Fruit fly (Drosophila melanogaster) Kc167 (cell line): Measurements from ENCODE around the gene Spn28F.

Experiments used
- Myc ChIP-seq: fragments of >200 bp; optimal IDR thresholded peaks from 2 replicates; lab custom pipeline; 2017; ENCODE audit warnings: missing external identifiers
- Sin3A ChIP-seq: fragments of >200 bp; optimal IDR thresholded peaks from 2 replicates; lab custom pipeline; 2018; ENCODE audit warnings: missing external identifiers
- h ChIP-seq: fragments of >200 bp; optimal IDR thresholded peaks from 3 replicates; lab custom pipeline; 2018; ENCODE audit warnings: missing external identifiers
- insv ChIP-seq: fragments of >200 bp; optimal IDR thresholded peaks from 3 replicates; lab custom pipeline; 2018; ENCODE audit warnings: missing external identifiers
- psq ChIP-seq: fragments of >200 bp; optimal IDR thresholded peaks from 2 replicates; lab custom pipeline; 2017; ENCODE audit warnings: missing external identifiers
- ttk ChIP-seq: sonication (Bioruptor generic); optimal IDR thresholded peaks from 2 replicates; lab custom pipeline; 2017; ENCODE audit warnings: missing external identifiers

Spn28F gene

dm6 chr2L:8212666-8213270 lies 28.8 kb downstream of the Spn28F start, which contains the start of the genes CG8372 and CG8360:
Gene CG8372, minus strand, starts transcription at chr2L:8212902.
Gene CG8360, plus strand, starts transcription at chr2L:8212959.
- TF ChIP-seq Myc (lab: Kevin White, UChicago) (no peak), psq (no peak), Sin3A (lab: Kevin White, UChicago) (no peak), h (lab: Kevin White, UChicago) (no peak), insv (lab: Kevin White, UChicago) (no peak), ttk (lab: Kevin White, UChicago) (no peak)

- no peak for TF ChIP-seq Myc (lab: Kevin White, UChicago)
- TF ChIP-seq ttk (lab: Kevin White, UChicago): no peak
- TF ChIP-seq h (lab: Kevin White, UChicago): no peak
- no peak for TF ChIP-seq psq
- no peak for TF ChIP-seq Sin3A (lab: Kevin White, UChicago)
- no peak for TF ChIP-seq insv (lab: Kevin White, UChicago)
These were observed 30.5 kb downstream of the Spn28F start, which contains the start of gene Ssb-c31a for dm6 chr2L:8211070-8211469. Gene Ssb-c31a, plus strand, starts transcription at chr2L:8211347.

- TF ChIP-seq insv (lab: Kevin White, UChicago) (no peak), Myc (lab: Kevin White, UChicago) (no peak), Sin3A (lab: Kevin White, UChicago) (no peak), ttk (lab: Kevin White, UChicago) (no peak), h (lab: Kevin White, UChicago) (no peak), psq (no peak)
These were observed 31.1 kb downstream of the Spn28F start for dm6 chr2L:8210468-8210867.

dm6 chr2L:8209362-8209761 lies 32.2 kb downstream of the Spn28F start:
- TF ChIP-seq Sin3A (lab: Kevin White, UChicago): no peak
- TF ChIP-seq psq: no peak
- TF ChIP-seq h (lab: Kevin White, UChicago): no peak
- no peak for TF ChIP-seq Myc (lab: Kevin White, UChicago)
- TF ChIP-seq insv (lab: Kevin White, UChicago): no peak
- TF ChIP-seq ttk (lab: Kevin White, UChicago): no peak

- TF ChIP-seq Sin3A (lab: Kevin White, UChicago) (no peak), ttk (lab: Kevin White, UChicago) (no peak), Myc (lab: Kevin White, UChicago) (no peak), psq (no peak), insv (lab: Kevin White, UChicago) (no peak), h (lab: Kevin White, UChicago) (no peak)
These were observed 35.7 kb downstream of the Spn28F start, which contains the start of gene CG8419 for dm6 chr2L:8205871-8206270. Gene CG8419, plus strand, starts transcription at chr2L:8206171.

dm6 chr2L:8204996-8205567 lies 36.5 kb downstream of the Spn28F start, which contains the start of gene SLC5A11:
Gene SLC5A11, minus strand, starts transcription at chr2L:8205132.
- no peak for TF ChIP-seq insv (lab: Kevin White, UChicago)
- no peak for TF ChIP-seq Myc (lab: Kevin White, UChicago)
- TF ChIP-seq ttk (lab: Kevin White, UChicago): no peak
- no peak for TF ChIP-seq h (lab: Kevin White, UChicago)
- TF ChIP-seq Sin3A (lab: Kevin White, UChicago): no peak
- TF ChIP-seq psq: no peak

dm6 chr2L:8204366-8204765 lies 37.2 kb downstream of the Spn28F start:
- TF ChIP-seq psq (no peak), insv (lab: Kevin White, UChicago) (no peak), Myc (lab: Kevin White, UChicago) (no peak), ttk (lab: Kevin White, UChicago) (no peak), h (lab: Kevin White, UChicago) (no peak), Sin3A (lab: Kevin White, UChicago) (no peak)

- TF ChIP-seq insv (lab: Kevin White, UChicago) (no peak), Myc (lab: Kevin White, UChicago) (no peak), h (lab: Kevin White, UChicago) (no peak), ttk (lab: Kevin White, UChicago) (no peak), psq (no peak), Sin3A (lab: Kevin White, UChicago) (no peak)
These were observed 37.9 kb downstream of the Spn28F start for dm6 chr2L:8203748-8204147.

dm6 chr2L:8202569-8202968 lies 39.0 kb downstream of the Spn28F start:
- TF ChIP-seq h (lab: Kevin White, UChicago) (no peak), ttk (lab: Kevin White, UChicago) (no peak), Sin3A (lab: Kevin White, UChicago) (no peak), insv (lab: Kevin White, UChicago) (no peak), Myc (lab: Kevin White, UChicago) (no peak), psq (no peak)

dm6 chr2L:8198757-8199156 lies 42.8 kb downstream of the Spn28F start, which contains the start of gene PGAP5:
Gene PGAP5, plus strand, starts transcription at chr2L:8198882.
- TF ChIP-seq psq: no peak
- no peak for TF ChIP-seq Sin3A (lab: Kevin White, UChicago)
- no peak for TF ChIP-seq h (lab: Kevin White, UChicago)
- no peak for TF ChIP-seq Myc (lab: Kevin White, UChicago)
- no peak for TF ChIP-seq insv (lab: Kevin White, UChicago)
- TF ChIP-seq ttk (lab: Kevin White, UChicago): no peak

dm6 chr2L:8196757-8197530 lies 44.7 kb downstream of the Spn28F start, which contains the start of the genes CG8475 and CG8460:
Gene CG8475, minus strand, starts transcription at chr2L:8196918.
Gene CG8460, plus strand, starts transcription at chr2L:8197193.
- TF ChIP-seq ttk (lab: Kevin White, UChicago): no peak
- no peak for TF ChIP-seq Sin3A (lab: Kevin White, UChicago)
- no peak for TF ChIP-seq Myc (lab: Kevin White, UChicago)
- TF ChIP-seq psq: no peak
- no peak for TF ChIP-seq insv (lab: Kevin White, UChicago)
- no peak for TF ChIP-seq h (lab: Kevin White, UChicago)
